Worm (Caenorhabditis elegans): Measurements from ENCODE around the gene moma-1.

DNA sequence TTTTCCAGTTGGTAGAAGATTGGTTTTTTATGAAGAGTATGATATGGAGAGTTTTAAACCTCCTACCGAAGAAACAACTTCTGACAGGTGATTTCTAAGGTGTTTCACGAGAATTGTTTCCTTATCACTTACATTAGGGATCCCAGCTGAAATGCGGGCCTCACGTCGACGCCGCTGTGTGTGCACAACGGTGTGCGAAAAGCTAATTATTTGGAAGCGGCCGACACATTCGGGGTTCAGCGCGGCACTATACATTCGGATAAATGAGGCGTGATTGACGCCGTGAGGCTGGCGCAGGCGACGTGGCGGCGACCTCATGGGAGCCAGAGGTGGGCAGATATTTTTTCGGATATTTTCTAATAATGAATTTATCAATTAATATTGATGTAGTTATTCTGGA, 32.9 kb downstream of the moma-1 start:
- TF ChIP-seq med-1 (GFP tag; optimal IDR thresholded peaks at IDR 0.05; ENCODE audit: insufficient read depth) (no peak), cog-1 (tag; optimal IDR thresholded peaks at IDR 0.05) (no peak), flt-1 (GFP tag; IDR thresholded peaks at IDR 0.05) (no peak), klf-2 (GFP tag; conservative IDR thresholded peaks at IDR 0.05) (no peak), ref-1 (GFP tag; conservative IDR thresholded peaks at IDR 0.05) (no peak), ztf-29 (GFP tag; IDR thresholded peaks at IDR 0.05) (no peak), T22C8.4 (GFP tag; IDR thresholded peaks at IDR 0.05) (no peak)

All from whole organism, midembryonic.